Fruit fly (Drosophila melanogaster) whole organism, embryonic: ENCODE results near the gene siz.

Experiments
- CG10209 ChIP-seq: fragments of 200-800 bp; sonication (Bioruptor generic); optimal IDR thresholded peaks from 3 replicates; lab custom pipeline; 2017; ENCODE audit warnings: missing biosample characterization, mild to moderate bottlenecking, missing genetic modification characterization, missing genetic modification reagents
- CG11247 ChIP-seq: fragments of 200-800 bp; sonication (Bioruptor generic); IDR thresholded peaks from 2 replicates; pipeline ENCODE4 v1.3.6; 2022; ENCODE audit warnings: missing biosample characterization, missing genetic modification characterization
- CG17328 ChIP-seq: fragments of 200-800 bp; sonication (Bioruptor generic); IDR thresholded peaks from 2 replicates; pipeline ENCODE4 v1.3.6; 2022; ENCODE audit warnings: missing biosample characterization, missing genetic modification characterization
- CG18011 ChIP-seq: fragments of 200-800 bp; sonication (Bioruptor generic); optimal IDR thresholded peaks from 2 replicates; lab custom pipeline; 2017; ENCODE audit warnings: missing biosample characterization, missing genetic modification characterization, mild to moderate bottlenecking, moderate library complexity, missing genotype
- Scr ChIP-seq: fragments of 200-800 bp; sonication (Bioruptor generic); IDR thresholded peaks from 2 replicates; pipeline ENCODE4 v1.3.6; 2022; ENCODE audit warnings: missing biosample characterization, missing genetic modification characterization; ENCODE audit not compliant: partially characterized antibody
- kay ChIP-seq: fragments of 200-800 bp; sonication (Bioruptor generic); optimal IDR thresholded peaks from 2 replicates; lab custom pipeline; 2016; ENCODE audit warnings: missing biosample characterization, missing genetic modification characterization

dm6 chr3L:20988862-20989261 is 45.5 kb upstream of the siz start:
- no peak for TF ChIP-seq kay (GFP tag; lab: Kevin White, UChicago)
- TF ChIP-seq CG17328 (GFP tag; lab: Robert Waterston, UW) = no peak
- TF ChIP-seq CG11247 (GFP tag; lab: Robert Waterston, UW) = no peak
- TF ChIP-seq Scr = no peak
- no peak for TF ChIP-seq CG10209 (GFP tag; lab: Kevin White, UChicago)
- no peak for TF ChIP-seq CG18011 (GFP tag; lab: Kevin White, UChicago)
